Worm (Caenorhabditis elegans): Measurements from ENCODE around the gene pssy-2.

The pssy-2 gene

DNA sequence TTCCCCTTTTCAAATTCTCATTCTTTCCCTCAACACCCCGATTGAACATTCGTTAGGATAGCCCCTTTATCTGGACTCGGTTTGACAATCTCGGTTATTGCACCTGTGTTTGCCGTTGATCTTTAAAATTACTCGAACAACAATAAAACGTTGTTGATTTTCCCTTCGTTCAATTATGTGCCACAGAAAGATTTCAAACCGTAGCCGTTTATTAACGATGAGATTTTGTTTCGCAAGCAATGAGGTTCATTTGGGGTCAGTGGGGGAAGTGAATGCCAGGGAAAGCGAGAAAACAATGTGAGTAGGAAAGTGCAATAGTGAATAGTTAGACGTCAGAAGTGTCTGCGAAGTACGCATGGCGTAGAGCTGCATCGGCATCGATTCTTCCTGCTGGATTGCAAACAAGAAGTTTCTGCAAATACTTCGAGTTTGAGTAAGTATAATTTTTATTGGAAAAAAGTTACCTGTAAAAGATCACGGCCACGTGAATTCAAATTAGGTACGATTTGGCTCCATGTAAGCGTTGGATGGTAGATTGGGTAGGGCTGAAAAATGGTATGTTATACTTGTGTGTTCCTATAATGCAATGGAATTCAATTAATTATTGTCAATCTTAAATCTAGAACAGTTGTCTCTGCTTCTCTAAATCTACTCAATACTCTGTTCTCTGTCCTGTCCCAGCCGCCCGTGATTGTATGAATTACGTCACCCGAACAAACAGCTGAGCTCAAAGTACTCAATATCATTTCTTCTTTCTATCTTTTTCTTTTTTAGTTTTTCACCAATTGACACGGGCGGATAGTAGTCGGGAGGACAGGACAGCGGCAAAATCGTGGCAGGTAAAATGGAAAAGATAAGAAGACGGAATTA, 6.9 kb upstream of the pssy-2 start, which contains the start of gene kel-3 (continued):
- peak; percentile 20; the same call in 1 of the 2 replicates for TF ChIP-seq madf-8 (GFP tag; conservative IDR thresholded peaks at IDR 0.05)
- TF ChIP-seq F23B12.7 (tag; optimal IDR thresholded peaks at IDR 0.05; ENCODE audit: insufficient read depth), result peak; percentile 73
- TF ChIP-seq F49E8.2 (tag; optimal IDR thresholded peaks at IDR 0.05; ENCODE audit: insufficient read depth), result peak; percentile 99
- TF ChIP-seq T26A5.8 (tag; optimal IDR thresholded peaks at IDR 0.05), result peak; percentile 98

DNA sequence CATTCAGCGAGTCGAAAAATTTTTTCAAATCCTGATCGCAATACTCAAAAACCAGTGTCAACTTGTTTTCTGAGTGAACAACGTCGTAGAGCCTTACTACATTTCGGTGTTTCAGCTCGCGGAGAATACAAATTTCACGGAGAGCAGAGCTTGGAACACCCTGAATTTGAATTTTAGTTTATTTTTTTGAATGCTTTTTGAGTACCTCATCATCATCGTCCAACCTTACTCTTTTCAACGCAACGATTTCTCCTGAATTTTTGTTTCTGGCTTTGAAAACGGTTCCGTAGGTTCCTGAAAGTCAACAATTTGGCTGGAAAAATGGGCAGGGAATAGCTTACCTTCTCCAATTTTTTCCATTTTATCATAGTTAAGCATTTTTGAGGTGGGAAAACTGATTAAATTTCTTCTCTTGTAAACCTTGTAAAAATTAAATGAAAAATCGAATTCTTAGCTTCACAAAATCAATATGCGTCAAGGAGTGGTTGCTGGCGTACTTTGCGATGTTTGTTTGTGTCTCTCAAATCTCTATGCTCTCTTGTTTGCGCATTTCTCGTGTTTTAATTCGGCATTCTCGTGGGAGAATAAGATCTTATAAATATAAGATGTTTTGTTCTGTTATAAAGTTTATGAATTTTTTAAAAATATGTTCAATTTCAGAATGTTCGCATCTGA, 5.5 kb upstream of the pssy-2 start, which contains the start of gene cdk-5:
cdk-5 (minus strand) TSS at position 425 of the 675 bp plus-strand sequence.
- TF ChIP-seq let-607 (tag; optimal IDR thresholded peaks at IDR 0.05), result peak in 1 of 2 experiments; percentile 46
- TF ChIP-seq tbp1 (GFP tag; optimal IDR thresholded peaks at IDR 0.05), result peak; percentile 51
- 0 out of 2 replicates have a peak, but pooled peaks have one; percentile 31 for TF ChIP-seq dox-1 (GFP tag; IDR thresholded peaks at IDR 0.05)
- no peak for TF ChIP-seq zfh-2 (GFP tag; conservative IDR thresholded peaks at IDR 0.05)
- peak; percentile 33 for TF ChIP-seq xnd-1 (tag; optimal IDR thresholded peaks at IDR 0.05)
- no peak for TF ChIP-seq let-526 (GFP tag; IDR thresholded peaks at IDR 0.05)
- peak; percentile 66 for TF ChIP-seq madf-6 (GFP tag; IDR thresholded peaks at IDR 0.05)
- no peak for TF ChIP-seq Y53F4B.3 (GFP tag; IDR thresholded peaks at IDR 0.05)
- no peak for TF ChIP-seq hlh-12 (tag; optimal IDR thresholded peaks at IDR 0.05)
- TF ChIP-seq B0261.1 (tag; optimal IDR thresholded peaks at IDR 0.05), result no peak
- peak; percentile 81 for TF ChIP-seq nfyb-1 (GFP tag; IDR thresholded peaks at IDR 0.05)
- TF ChIP-seq Y56A3A.18 (GFP tag; IDR thresholded peaks at IDR 0.05), result peak; percentile 52; the same call in 1 of the 2 replicates
- TF ChIP-seq snpc-4 (GFP tag; optimal IDR thresholded peaks at IDR 0.05), result no peak
- TF ChIP-seq snpc-4 (tag; optimal IDR thresholded peaks at IDR 0.05), result peak in 2 of 4 experiments; percentile 54 to 62
- TF ChIP-seq nhr-179 (tag; optimal IDR thresholded peaks at IDR 0.05), result no peak
- peak; percentile 76 for TF ChIP-seq hsf-1 (GFP tag; IDR thresholded peaks at IDR 0.05)
- TF ChIP-seq lin-35 (GFP tag; optimal IDR thresholded peaks at IDR 0.05), result peak in 1 of 3 experiments; percentile 82
- no peak for TF ChIP-seq aptf-2 (GFP tag; conservative IDR thresholded peaks at IDR 0.05)
- TF ChIP-seq madf-3 (GFP tag; IDR thresholded peaks at IDR 0.05), result no peak
- TF ChIP-seq snpc-1.3 (tag; optimal IDR thresholded peaks at IDR 0.05; ENCODE audit: insufficient read depth), result peak; percentile 24
- peak; percentile 27 for TF ChIP-seq ceh-27 (GFP tag; optimal IDR thresholded peaks at IDR 0.05)
- TF ChIP-seq hmg-1.2 (GFP tag; IDR thresholded peaks at IDR 0.05), result peak; percentile 99
- TF ChIP-seq gei-17 (GFP tag; optimal IDR thresholded peaks at IDR 0.05), result peak; percentile 30
- no peak for TF ChIP-seq tbx-9 (tag; optimal IDR thresholded peaks at IDR 0.05; ENCODE audit: borderline replicate concordance)
- TF ChIP-seq pha-4 (tag; optimal IDR thresholded peaks at IDR 0.05), result peak; percentile 69
- TF ChIP-seq madf-10 (tag; optimal IDR thresholded peaks at IDR 0.05), result peak; percentile 15
- TF ChIP-seq pbrm-1 (GFP tag; IDR thresholded peaks at IDR 0.05), result peak; percentile 77; the same call in 1 of the 2 replicates
- TF ChIP-seq mes-4 (tag; optimal IDR thresholded peaks at IDR 0.05), result no peak
- no peak for TF ChIP-seq somi-1 (GFP tag; optimal IDR thresholded peaks at IDR 0.05)
- TF ChIP-seq ZK185.1 (tag; optimal IDR thresholded peaks at IDR 0.05; ENCODE audit: poor library complexity, severe bottlenecking), result no peak
- TF ChIP-seq bed-1 (GFP tag; IDR thresholded peaks at IDR 0.05), result no peak
- peak; percentile 11 for TF ChIP-seq dpl-1 (GFP tag; optimal IDR thresholded peaks at IDR 0.05)
- TF ChIP-seq egrh-3 (GFP tag; IDR thresholded peaks at IDR 0.05), result no peak
- peak; percentile 84 for TF ChIP-seq lin-54 (GFP tag; optimal IDR thresholded peaks at IDR 0.05)
- peak; percentile 51; the same call in 1 of the 2 replicates for TF ChIP-seq B0336.3 (GFP tag; IDR thresholded peaks at IDR 0.05)
- TF ChIP-seq cebp-1 (GFP tag; IDR thresholded peaks at IDR 0.05), result no peak
- peak; percentile 68 for TF ChIP-seq cebp-1 (tag; optimal IDR thresholded peaks at IDR 0.05)
- TF ChIP-seq him-1 (tag; optimal IDR thresholded peaks at IDR 0.05), result no peak
- no peak for TF ChIP-seq ztf-3 (GFP tag; optimal IDR thresholded peaks at IDR 0.05)

Data from whole organism, young adult.